Worm (Caenorhabditis elegans): Measurements from ENCODE around the gene trpa-1.

Gene trpa-1

DNA sequence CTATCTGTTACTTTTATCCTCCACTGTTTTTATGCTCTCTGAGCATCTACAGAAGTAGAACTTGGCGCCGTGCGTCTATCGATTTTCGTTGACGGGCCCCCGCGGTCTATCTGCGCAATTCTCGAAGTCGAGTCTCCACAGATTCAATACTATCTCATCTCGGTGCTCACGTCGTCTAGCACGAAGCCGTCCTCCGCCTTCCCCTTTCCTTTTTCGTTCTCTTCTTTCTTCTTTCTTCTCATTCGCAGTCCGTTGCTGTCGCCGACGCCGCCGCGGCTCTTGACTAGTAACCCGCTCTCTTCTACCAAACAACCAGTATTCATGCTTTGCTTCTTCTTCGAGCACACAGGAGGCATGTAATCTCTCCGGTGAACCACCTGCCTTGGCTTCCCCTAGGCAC lies 6.8 kb downstream of the trpa-1 start (continued):
- peak; percentile 35 for TF ChIP-seq mep-1 (tag; optimal IDR thresholded peaks at IDR 0.05)
- peak in 1 of 2 experiments; percentile 30 for TF ChIP-seq lsy-2 (tag; optimal IDR thresholded peaks at IDR 0.05)
- 0 out of 2 replicates have a peak, but pooled peaks have one; percentile 26 for TF ChIP-seq ceh-20 (GFP tag; IDR thresholded peaks at IDR 0.05)
- no peak for TF ChIP-seq lim-7 (GFP tag; IDR thresholded peaks at IDR 0.05)
- TF ChIP-seq daf-8 (GFP tag; IDR thresholded peaks at IDR 0.05): no peak
- TF ChIP-seq snpc-4 (tag; optimal IDR thresholded peaks at IDR 0.05): no peak
- no peak for TF ChIP-seq duxl-1 (tag; optimal IDR thresholded peaks at IDR 0.05; ENCODE audit: poor library complexity)
- peak; percentile 76 for TF ChIP-seq set-16 (GFP tag; IDR thresholded peaks at IDR 0.05)
- peak; percentile 53 for TF ChIP-seq hmg-1.1 (GFP tag; IDR thresholded peaks at IDR 0.05)
- TF ChIP-seq ceh-28 (tag; optimal IDR thresholded peaks at IDR 0.05): peak; percentile 9
- no peak for TF ChIP-seq sdz-12 (GFP tag; optimal IDR thresholded peaks at IDR 0.05)
- TF ChIP-seq zfp-2 (tag; optimal IDR thresholded peaks at IDR 0.05): no peak
- TF ChIP-seq R02D3.7 (tag; optimal IDR thresholded peaks at IDR 0.05): no peak
- no peak for TF ChIP-seq dmd-9 (GFP tag; IDR thresholded peaks at IDR 0.05)
- peak in 1 of 2 experiments; percentile 14 for TF ChIP-seq mdl-1 (tag; optimal IDR thresholded peaks at IDR 0.05)
- no peak for TF ChIP-seq ctbp-1 (GFP tag; IDR thresholded peaks at IDR 0.05)
- no peak for TF ChIP-seq ceh-62 (tag; optimal IDR thresholded peaks at IDR 0.05)
- no peak for TF ChIP-seq egl-43 (GFP tag; IDR thresholded peaks at IDR 0.05)

DNA sequence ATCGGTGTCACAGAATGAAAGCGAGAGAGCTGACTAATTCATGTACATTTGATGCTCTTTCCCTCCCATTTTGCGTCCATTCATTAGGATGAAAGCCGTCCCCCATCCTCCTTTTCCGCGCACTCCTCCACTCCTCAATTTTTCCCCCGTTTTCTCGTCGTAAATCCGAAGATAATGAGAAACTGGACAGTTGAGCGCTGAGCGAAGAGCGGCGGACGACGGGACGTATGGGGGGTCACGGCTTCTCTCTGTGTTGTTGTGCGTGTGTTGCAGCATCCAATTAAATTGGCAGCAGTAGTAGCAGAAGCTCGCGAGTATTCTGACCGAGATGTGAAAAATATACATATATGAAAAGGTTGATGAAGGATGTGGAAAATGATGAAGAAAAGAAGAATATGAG lies 7.6 kb downstream of the trpa-1 start:
- TF ChIP-seq skn-1 (tag; optimal IDR thresholded peaks at IDR 0.05) (no peak), unc-62 (GFP tag; optimal IDR thresholded peaks at IDR 0.05 in 1 of 2) (peak in 1 of 2 experiments; percentile 39), unc-62 (tag; optimal IDR thresholded peaks at IDR 0.05) (no peak), ceh-28 (tag; optimal IDR thresholded peaks at IDR 0.05) (no peak), spr-3 (GFP tag; optimal IDR thresholded peaks at IDR 0.05) (no peak)

DNA sequence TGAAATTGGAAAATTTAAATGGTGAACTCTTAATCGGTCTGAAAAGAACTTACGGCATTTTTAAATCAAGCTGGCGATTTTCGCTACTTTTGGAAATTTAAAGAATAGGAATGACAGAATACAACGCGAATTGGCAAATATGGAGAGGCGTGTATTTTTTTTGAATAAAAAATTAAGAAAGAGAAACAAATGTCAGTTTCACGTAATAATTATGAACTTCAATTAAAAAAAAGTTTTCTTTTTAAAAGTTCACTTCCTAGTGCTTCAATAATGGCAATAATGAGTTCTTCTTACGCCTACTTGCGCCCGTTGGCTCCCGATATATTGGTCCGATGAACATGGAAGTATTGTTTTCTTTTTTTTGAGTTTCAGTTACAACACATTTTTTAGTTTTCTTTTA lies 13.3 kb downstream of the trpa-1 start, which contains the start of gene pph-2:
TSS of gene pph-2 (minus strand) at position 101 of the 400 bp plus-strand sequence.
- no peak for TF ChIP-seq snpc-4 (tag; optimal IDR thresholded peaks at IDR 0.05)

DNA sequence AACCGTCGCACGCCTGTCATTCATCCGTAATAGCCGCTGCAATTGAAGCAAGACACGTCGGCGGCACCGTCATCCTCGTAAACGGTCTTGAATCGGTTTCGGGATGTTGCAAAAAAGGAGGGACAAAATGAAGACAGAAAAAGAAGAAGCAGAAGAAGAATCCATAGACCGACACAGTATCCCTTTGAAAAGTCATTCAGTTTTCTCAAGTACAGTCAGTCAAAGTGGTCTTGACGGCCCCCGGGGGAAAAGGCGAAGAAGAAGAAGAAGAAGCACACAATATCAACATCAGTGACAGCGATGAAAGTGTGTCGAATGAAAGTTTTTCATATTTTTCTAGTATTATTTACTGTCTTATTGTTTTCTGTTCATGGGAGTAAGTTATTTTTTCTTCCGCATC lies 13.9 kb downstream of the trpa-1 start, which contains the start of gene cutl-27:
TSS of gene cutl-27 (plus strand) at position 301 of the 400 bp plus-strand sequence.
- TF ChIP-seq unc-62 (GFP tag; optimal IDR thresholded peaks at IDR 0.05 in 1 of 2): peak in 1 of 2 experiments; percentile 88
- no peak for TF ChIP-seq unc-62 (tag; optimal IDR thresholded peaks at IDR 0.05)
- no peak for TF ChIP-seq set-16 (GFP tag; IDR thresholded peaks at IDR 0.05)

DNA sequence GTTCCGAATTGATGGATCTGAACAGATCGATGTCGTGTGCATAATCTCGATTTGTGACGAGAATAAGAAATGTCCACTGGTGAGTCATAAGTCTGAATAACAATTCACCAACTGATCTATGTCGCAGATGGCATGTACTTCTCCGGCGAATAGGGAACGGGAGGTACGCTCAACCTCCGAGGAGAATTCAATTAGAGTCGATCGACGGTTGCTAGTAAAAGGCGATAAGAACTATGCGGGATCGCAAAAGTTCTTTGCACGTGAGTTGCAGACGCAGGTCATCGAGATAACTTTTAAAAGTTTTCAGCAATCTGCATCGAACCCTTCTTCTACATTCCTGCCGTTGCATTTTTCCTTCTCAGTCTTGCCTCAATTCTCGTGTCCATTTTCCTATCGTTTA lies 18.2 kb downstream of the trpa-1 start:
- TF ChIP-seq madf-5 (GFP tag; IDR thresholded peaks at IDR 0.05) (no peak), pqm-1 (tag; optimal IDR thresholded peaks at IDR 0.05) (no peak), hif-1 (tag; optimal IDR thresholded peaks at IDR 0.05) (no peak), duxl-1 (tag; optimal IDR thresholded peaks at IDR 0.05; ENCODE audit: poor library complexity) (no peak), nhr-102 (tag; optimal IDR thresholded peaks at IDR 0.05) (no peak), dmd-8 (GFP tag; IDR thresholded peaks at IDR 0.05) (no peak), Y48G9A.11 (GFP tag; IDR thresholded peaks at IDR 0.05) (no peak), Y75B8A.6 (GFP tag; IDR thresholded peaks at IDR 0.05) (no peak), snpc-4 (tag; optimal IDR thresholded peaks at IDR 0.05) (no peak), F49E8.2 (tag; optimal IDR thresholded peaks at IDR 0.05; ENCODE audit: borderline replicate concordance) (no peak), rbr-2 (tag; optimal IDR thresholded peaks at IDR 0.05) (no peak), Y5F2A.4 (GFP tag; optimal IDR thresholded peaks at IDR 0.05) (no peak), mdl-1 (tag; optimal IDR thresholded peaks at IDR 0.05) (no peak), ceh-82 (tag; optimal IDR thresholded peaks at IDR 0.05) (no peak), ztf-7 (tag; optimal IDR thresholded peaks at IDR 0.05) (no peak), nhr-48 (tag; optimal IDR thresholded peaks at IDR 0.05) (no peak), F37D6.2 (tag; optimal IDR thresholded peaks at IDR 0.05) (no peak), zfp-2 (tag; optimal IDR thresholded peaks at IDR 0.05) (no peak), tag-97 (GFP tag; IDR thresholded peaks at IDR 0.05) (no peak), F10B5.3 (tag; optimal IDR thresholded peaks at IDR 0.05) (no peak)

Measured in whole organism, L4 larva.